Fruit fly (Drosophila melanogaster) whole organism, pupa: ENCODE data around the gene Grp170.

Experiments
- CG10348 ChIP-seq: fragments of 200-800 bp; sonication (Bioruptor generic); IDR thresholded peaks from 2 replicates; pipeline ENCODE4 v1.3.6; 2022; ENCODE audit warnings: missing biosample characterization, missing genetic modification characterization
- CG12605 ChIP-seq: fragments of 200-800 bp; sonication (Bioruptor generic); IDR thresholded peaks from 2 replicates; pipeline ENCODE4 v1.3.6; 2022; ENCODE audit warnings: missing biosample characterization, missing genetic modification characterization
- CG13204 ChIP-seq: fragments of 200-800 bp; sonication (Bioruptor generic); optimal IDR thresholded peaks from 2 replicates; lab custom pipeline; 2018; ENCODE audit warnings: missing biosample characterization, mild to moderate bottlenecking, missing genetic modification characterization, moderate library complexity
- CG14655 ChIP-seq: fragments of 200-800 bp; sonication (Bioruptor generic); optimal IDR thresholded peaks from 3 replicates; lab custom pipeline; 2017; ENCODE audit warnings: mild to moderate bottlenecking, missing biosample characterization, missing genetic modification reagents, missing genetic modification characterization
- CG15710 ChIP-seq: fragments of 200-800 bp; sonication (Bioruptor generic); optimal IDR thresholded peaks from 2 replicates; lab custom pipeline; 2018; ENCODE audit warnings: missing biosample characterization, mild to moderate bottlenecking, missing genetic modification characterization, moderate library complexity
- CG17806 ChIP-seq: fragments of 200-800 bp; sonication (Bioruptor generic); optimal IDR thresholded peaks from 2 replicates; lab custom pipeline; 2018; ENCODE audit warnings: missing biosample characterization, mild to moderate bottlenecking, missing genetic modification characterization, moderate library complexity
- CG32121 ChIP-seq: fragments of 200-800 bp; sonication (Bioruptor generic); IDR thresholded peaks from 2 replicates; pipeline ENCODE4 v1.3.6; 2022; ENCODE audit warnings: missing biosample characterization, missing genetic modification characterization
- CG34367 ChIP-seq: fragments of 200-800 bp; sonication (Bioruptor generic); optimal IDR thresholded peaks from 2 replicates; lab custom pipeline; 2018; ENCODE audit warnings: missing biosample characterization, mild to moderate bottlenecking, missing genetic modification characterization
- CG4496 ChIP-seq: fragments of 200-800 bp; sonication (Bioruptor generic); IDR thresholded peaks from 3 replicates; pipeline ENCODE4 v1.3.6; 2022; ENCODE audit warnings: missing biosample characterization, missing genetic modification characterization
- CG8159 ChIP-seq: fragments of 200-800 bp; sonication (Bioruptor generic); optimal IDR thresholded peaks from 3 replicates; lab custom pipeline; 2018; ENCODE audit warnings: missing biosample characterization, mild to moderate bottlenecking, missing genetic modification characterization, moderate library complexity
- CG8301 ChIP-seq: fragments of 200-800 bp; sonication (Bioruptor generic); optimal IDR thresholded peaks from 2 replicates; lab custom pipeline; 2018; ENCODE audit warnings: missing biosample characterization, mild to moderate bottlenecking, missing genetic modification characterization
- CG9948 ChIP-seq: fragments of 200-800 bp; sonication (Bioruptor generic); optimal IDR thresholded peaks from 2 replicates; lab custom pipeline; 2018; ENCODE audit warnings: missing biosample characterization, mild to moderate bottlenecking, missing genetic modification characterization, moderate library complexity
- D1 ChIP-seq: fragments of 200-800 bp; sonication (Bioruptor generic); optimal IDR thresholded peaks from 2 replicates; lab custom pipeline; 2018; ENCODE audit warnings: missing biosample characterization, mild to moderate bottlenecking, missing genetic modification characterization, moderate library complexity
- EcR ChIP-seq: fragments of 200-800 bp; sonication (Bioruptor generic); optimal IDR thresholded peaks from 3 replicates; lab custom pipeline; 2019; ENCODE audit warnings: missing biosample characterization, missing genetic modification characterization, mild to moderate bottlenecking, moderate library complexity, missing genetic modification reagents
- Ets98B ChIP-seq: fragments of 200-800 bp; sonication (Bioruptor generic); IDR thresholded peaks from 2 replicates; pipeline ENCODE4 v1.3.6; 2022; ENCODE audit warnings: missing biosample characterization, missing genetic modification characterization
- Pif1A ChIP-seq: fragments of 200-800 bp; sonication (Bioruptor generic); optimal IDR thresholded peaks from 3 replicates; lab custom pipeline; 2016; ENCODE audit warnings: missing biosample characterization, missing genetic modification characterization
- Pif1B ChIP-seq: fragments of 200-800 bp; sonication (Bioruptor generic); optimal IDR thresholded peaks from 3 replicates; lab custom pipeline; 2016; ENCODE audit warnings: missing biosample characterization, missing genetic modification characterization
- Snoo ChIP-seq: fragments of 200-800 bp; sonication (Bioruptor generic); optimal IDR thresholded peaks from 3 replicates; lab custom pipeline; 2017; ENCODE audit warnings: missing biosample characterization, mild to moderate bottlenecking, missing genetic modification characterization, inconsistent platforms
- fd96Ca ChIP-seq: fragments of 200-800 bp; sonication (Bioruptor generic); IDR thresholded peaks from 3 replicates; pipeline ENCODE4 v1.3.6; 2022; ENCODE audit warnings: missing biosample characterization, missing genetic modification characterization
- gl ChIP-seq: fragments of 200-800 bp; sonication (Bioruptor generic); optimal IDR thresholded peaks from 2 replicates; lab custom pipeline; 2018; ENCODE audit warnings: missing biosample characterization, mild to moderate bottlenecking, missing genetic modification characterization
- rn ChIP-seq: fragments of 200-800 bp; sonication (Bioruptor generic); IDR thresholded peaks from 2 replicates; pipeline ENCODE4 v1.3.6; 2022; ENCODE audit warnings: missing biosample characterization, missing genetic modification characterization

The Grp170 gene

dm6 chrX:2301069-2301508 lies 26.2 kb upstream of the Grp170 start:
- TF ChIP-seq EcR (GFP tag; lab: Kevin White, UChicago), result no peak
- peak; percentile 28 for TF ChIP-seq gl (tag; lab: Kevin White, UChicago)
- TF ChIP-seq CG32121 (GFP tag; lab: Robert Waterston, UW), result peak; percentile 61; the same call in 1 of the 2 replicates
- peak; percentile 47; the same call in 2 of the 3 replicates for TF ChIP-seq CG4496
- TF ChIP-seq CG10348 (GFP tag; lab: Robert Waterston, UW), result no peak
- TF ChIP-seq CG14655 (GFP tag; lab: Kevin White, UChicago), result peak; percentile 45
- TF ChIP-seq Ets98B (GFP tag; lab: Robert Waterston, UW), result no peak; the same call in 1 of the 2 replicates
- TF ChIP-seq CG34367, result peak; percentile 38
- TF ChIP-seq Snoo (tag; lab: Kevin White, UChicago), result peak; percentile 72
- peak; percentile 62 for TF ChIP-seq CG15710
- no peak for TF ChIP-seq D1 (tag; lab: Kevin White, UChicago)
- peak; percentile 59 for TF ChIP-seq CG8301 (tag; lab: Kevin White, UChicago)
- peak; percentile 78 for TF ChIP-seq CG8159 (tag; lab: Kevin White, UChicago)
- TF ChIP-seq CG9948 (tag; lab: Kevin White, UChicago), result peak; percentile 72
- TF ChIP-seq Pif1B, result no peak
- peak; percentile 39 for TF ChIP-seq CG13204 (GFP tag; lab: Kevin White, UChicago)
- peak; percentile 70 for TF ChIP-seq fd96Ca (GFP tag; lab: Robert Waterston, UW)
- peak; percentile 53 for TF ChIP-seq CG17806 (tag; lab: Kevin White, UChicago)
- peak; percentile 38; the same call in 1 of the 2 replicates for TF ChIP-seq CG12605 (GFP tag; lab: Robert Waterston, UW)
- peak; percentile 40 for TF ChIP-seq Pif1A (GFP tag; lab: Kevin White, UChicago)
- TF ChIP-seq rn (GFP tag; lab: Robert Waterston, UW), result 0 out of 2 replicates have a peak, but pooled peaks have one; percentile 4

DNA sequence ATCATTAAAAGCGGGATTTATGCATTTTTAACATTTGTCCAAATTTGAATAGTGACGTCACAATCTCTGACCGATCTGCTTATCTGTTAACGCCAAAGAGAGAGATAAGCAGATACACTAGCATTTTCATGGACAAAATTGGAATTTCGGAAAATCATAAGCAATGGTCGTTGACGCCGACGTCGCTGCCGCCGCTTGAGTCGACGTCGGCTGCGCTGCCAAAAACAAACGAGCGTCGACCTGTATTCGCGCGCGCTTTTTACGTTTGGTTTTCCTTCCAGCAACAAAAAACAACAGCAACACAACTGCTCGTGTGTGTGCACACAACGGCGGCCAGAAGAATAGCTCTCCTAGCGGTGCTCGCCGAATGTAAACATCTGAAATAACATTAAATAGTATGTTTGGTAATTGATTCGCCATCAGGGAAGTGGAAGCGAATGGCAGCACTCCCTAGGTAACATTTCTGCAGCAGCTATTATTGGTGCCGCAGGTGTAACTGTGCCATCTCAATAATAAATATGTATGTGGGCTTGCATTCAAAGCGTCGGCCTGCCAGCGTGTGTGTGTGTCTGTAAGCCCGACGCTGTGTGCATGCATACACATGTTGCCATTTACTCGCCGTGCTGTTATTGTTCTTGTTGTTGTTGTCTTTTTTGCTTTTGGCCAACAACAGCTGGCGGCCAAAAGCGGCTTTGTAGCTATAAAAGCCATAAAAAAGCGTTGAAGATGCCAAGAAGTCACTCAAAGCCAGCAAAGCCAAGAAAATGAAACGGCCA lies 25.6 kb upstream of the Grp170 start:
- TF ChIP-seq rn (GFP tag; lab: Robert Waterston, UW) (peak; percentile 98), gl (tag; lab: Kevin White, UChicago) (peak; percentile 98), CG17806 (tag; lab: Kevin White, UChicago) (peak; percentile 99), Snoo (tag; lab: Kevin White, UChicago) (peak; percentile 99), Ets98B (GFP tag; lab: Robert Waterston, UW) (peak; percentile 99), CG15710 (peak; percentile 99), D1 (tag; lab: Kevin White, UChicago) (peak; percentile 97), Pif1A (GFP tag; lab: Kevin White, UChicago) (peak; percentile 99), CG32121 (GFP tag; lab: Robert Waterston, UW) (peak; percentile 99), CG8301 (tag; lab: Kevin White, UChicago) (peak; percentile 99), CG12605 (GFP tag; lab: Robert Waterston, UW) (peak; percentile 99), CG4496 (peak; percentile 100), CG13204 (GFP tag; lab: Kevin White, UChicago) (peak; percentile 97), CG10348 (GFP tag; lab: Robert Waterston, UW) (peak; percentile 98), CG14655 (GFP tag; lab: Kevin White, UChicago) (peak; percentile 99), fd96Ca (GFP tag; lab: Robert Waterston, UW) (peak; percentile 100), CG34367 (peak; percentile 99), CG8159 (tag; lab: Kevin White, UChicago) (peak; percentile 98), Pif1B (peak; percentile 99), CG9948 (tag; lab: Kevin White, UChicago) (peak; percentile 99), EcR (GFP tag; lab: Kevin White, UChicago) (peak; percentile 75)
- TF ChIP-seq, all 21 proteins: peak for 21

- TF ChIP-seq Pif1B (peak; percentile 97), CG8301 (tag; lab: Kevin White, UChicago) (peak; percentile 86), fd96Ca (GFP tag; lab: Robert Waterston, UW) (peak; percentile 95), CG4496 (peak; percentile 97), EcR (GFP tag; lab: Kevin White, UChicago) (peak; percentile 66), D1 (tag; lab: Kevin White, UChicago) (peak; percentile 79), CG17806 (tag; lab: Kevin White, UChicago) (peak; percentile 91), CG15710 (peak; percentile 93), CG14655 (GFP tag; lab: Kevin White, UChicago) (peak; percentile 88), Pif1A (GFP tag; lab: Kevin White, UChicago) (peak; percentile 96), CG32121 (GFP tag; lab: Robert Waterston, UW) (peak; percentile 89), CG12605 (GFP tag; lab: Robert Waterston, UW) (peak; percentile 94), CG9948 (tag; lab: Kevin White, UChicago) (peak; percentile 81), CG10348 (GFP tag; lab: Robert Waterston, UW) (no peak), CG8159 (tag; lab: Kevin White, UChicago) (peak; percentile 90), gl (tag; lab: Kevin White, UChicago) (peak; percentile 89), CG34367 (peak; percentile 95), Ets98B (GFP tag; lab: Robert Waterston, UW) (peak; percentile 94), Snoo (tag; lab: Kevin White, UChicago) (peak; percentile 89), CG13204 (GFP tag; lab: Kevin White, UChicago) (peak; percentile 84), rn (GFP tag; lab: Robert Waterston, UW) (peak; percentile 72)
Measured at dm6 chrX:2298708-2299370, 24.0 kb upstream of the Grp170 start.
